Worm (Caenorhabditis elegans) whole organism, late embryonic: ENCODE results near the gene lido-17.

Experiments used
- C08G9.2 ChIP-seq: sonication (generic microtip); optimal IDR thresholded peaks from 2 replicates; lab custom pipeline; 2016; ENCODE audit warnings: mild to moderate bottlenecking, missing genetic modification characterization, moderate library complexity, missing compliant biosample characterization
- dmd-4 ChIP-seq: sonication (generic microtip); optimal IDR thresholded peaks from 2 replicates; lab custom pipeline; 2016; ENCODE audit warnings: borderline replicate concordance, missing genetic modification characterization, missing compliant biosample characterization
- syd-9 ChIP-seq: sonication (generic microtip); optimal IDR thresholded peaks from 2 replicates; lab custom pipeline; 2016; ENCODE audit warnings: mild to moderate bottlenecking, missing genetic modification characterization, moderate library complexity, missing compliant biosample characterization

DNA sequence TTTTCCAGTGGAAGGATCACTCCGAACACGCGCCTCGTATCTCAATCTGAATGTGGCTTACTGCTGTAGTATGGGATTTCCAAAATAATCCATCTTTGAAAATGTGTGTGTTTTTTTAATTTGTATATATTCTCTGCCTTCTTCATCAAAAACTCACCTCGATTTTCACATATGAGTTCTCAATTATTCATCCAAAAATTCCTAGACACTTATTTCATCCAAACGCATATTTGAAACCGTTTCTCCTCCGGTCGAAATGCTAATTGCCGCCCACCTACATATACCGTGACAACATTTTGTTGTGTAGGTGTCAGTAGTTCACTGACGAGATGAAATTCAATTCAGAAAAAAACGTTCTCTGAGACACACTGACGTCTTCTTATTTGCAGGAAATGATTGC lies 45.2 kb downstream of the lido-17 start:
- TF ChIP-seq syd-9 (no peak), C08G9.2 (tag; lab: Kevin White, UChicago) (no peak), dmd-4 (tag; lab: Kevin White, UChicago) (no peak)
